Fruit fly (Drosophila melanogaster): ENCODE measurements around the gene pst.

The pst gene

DNA sequence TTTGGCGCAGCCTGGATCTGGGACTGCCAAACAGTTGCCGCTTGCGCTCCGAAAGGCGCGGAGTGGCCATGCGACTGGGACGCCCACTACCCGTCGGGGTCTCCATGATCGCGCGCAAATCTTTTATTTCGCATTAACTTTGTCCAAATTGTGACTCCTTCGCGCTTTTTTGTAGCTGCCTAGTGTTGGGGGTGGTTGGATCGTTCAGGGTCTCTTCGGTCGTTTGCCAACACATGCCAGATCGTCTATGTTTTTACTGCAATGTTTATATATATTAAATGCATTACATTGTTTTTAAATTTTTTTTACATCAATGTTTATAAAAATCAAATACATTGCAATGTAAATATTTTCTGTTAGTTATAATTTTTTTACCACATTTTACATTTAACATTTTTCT is 21.3 kb downstream of the pst start (continued):
- TF ChIP-seq MESR4 (GFP tag; optimal IDR thresholded peaks at IDR 0.05) (peak; percentile 44), sens (GFP tag) (no peak), Ssrp (tag; optimal IDR thresholded peaks at IDR 0.05) (no peak), Sox100B (GFP tag; optimal IDR thresholded peaks at IDR 0.05) (no peak), ato (GFP tag; IDR thresholded peaks at IDR 0.05; ENCODE audit: partially characterized antibody) (no peak), ci (GFP tag; IDR thresholded peaks at IDR 0.05) (0 out of 3 replicates have a peak, but pooled peaks have one; percentile 20), CG4328 (GFP tag; optimal IDR thresholded peaks at IDR 0.05) (no peak), CG2120 (GFP tag; optimal IDR thresholded peaks at IDR 0.05) (peak; percentile 38), MTF-1 (GFP tag; optimal IDR thresholded peaks at IDR 0.05; ENCODE audit: borderline replicate concordance) (no peak), CG5953 (GFP tag; IDR thresholded peaks at IDR 0.05) (no peak), CG14050 (GFP tag; IDR thresholded peaks at IDR 0.05) (no peak), Ravus (GFP tag; IDR thresholded peaks at IDR 0.05) (no peak), Dip2 (GFP tag; IDR thresholded peaks at IDR 0.05) (no peak), Taf1 (GFP tag; IDR thresholded peaks at IDR 0.05) (no peak), Dbx (GFP tag; IDR thresholded peaks at IDR 0.05) (no peak), bowl (GFP tag; IDR thresholded peaks at IDR 0.05) (peak; percentile 11; the same call in 1 of the 2 replicates), E2f2 (GFP tag; IDR thresholded peaks at IDR 0.05) (peak; percentile 46; the same call in 1 of the 2 replicates), CG17328 (GFP tag; IDR thresholded peaks at IDR 0.05) (no peak), CG13287 (GFP tag; IDR thresholded peaks at IDR 0.05; ENCODE audit: partially characterized antibody) (peak; percentile 11; the same call in 1 of the 2 replicates), CG18619 (GFP tag; optimal IDR thresholded peaks at IDR 0.05) (no peak), CG4617 (GFP tag; optimal IDR thresholded peaks at IDR 0.05; ENCODE audit: borderline replicate concordance) (peak; percentile 33), Scr (GFP tag; IDR thresholded peaks at IDR 0.05; ENCODE audit: partially characterized antibody) (0 out of 2 replicates have a peak, but pooled peaks have one; percentile 13), Dip3 (GFP tag; optimal IDR thresholded peaks at IDR 0.05) (no peak), CG1792 (GFP tag; optimal IDR thresholded peaks at IDR 0.05) (no peak), Lim3 (GFP tag; IDR thresholded peaks at IDR 0.05) (no peak), caup (GFP tag; optimal IDR thresholded peaks at IDR 0.05; ENCODE audit: severe bottlenecking) (no peak), Mes4 (GFP tag; optimal IDR thresholded peaks at IDR 0.05) (no peak), bigmax (GFP tag; optimal IDR thresholded peaks at IDR 0.05) (no peak), Tbp (GFP tag; optimal IDR thresholded peaks at IDR 0.05) (no peak), CG8359 (GFP tag; optimal IDR thresholded peaks at IDR 0.05; ENCODE audit: borderline replicate concordance) (no peak), CG30020 (tag; optimal IDR thresholded peaks at IDR 0.05) (no peak), grau (tag; optimal IDR thresholded peaks at IDR 0.05) (no peak), HmgD (GFP tag; optimal IDR thresholded peaks at IDR 0.05) (no peak), Dp (GFP tag; optimal IDR thresholded peaks at IDR 0.05) (no peak), nau (GFP tag; optimal IDR thresholded peaks at IDR 0.05) (no peak), wek (GFP tag; optimal IDR thresholded peaks at IDR 0.05) (no peak), wdn (GFP tag; IDR thresholded peaks at IDR 0.05) (no peak), en (GFP tag; optimal IDR thresholded peaks at IDR 0.05) (no peak), Dad (GFP tag; optimal IDR thresholded peaks at IDR 0.05) (no peak), vvl (GFP tag; IDR thresholded peaks at IDR 0.05) (0 out of 2 replicates have a peak, but pooled peaks have one; percentile 18), Hand (GFP tag; optimal IDR thresholded peaks at IDR 0.05) (no peak), Hr3 (GFP tag; optimal IDR thresholded peaks at IDR 0.05) (no peak), CG30403 (GFP tag; optimal IDR thresholded peaks at IDR 0.05) (no peak), gem (tag; optimal IDR thresholded peaks at IDR 0.05) (no peak), CG3163 (GFP tag; optimal IDR thresholded peaks at IDR 0.05) (no peak), stwl (tag; optimal IDR thresholded peaks at IDR 0.05) (peak; percentile 36), CG17361 (GFP tag; IDR thresholded peaks at IDR 0.05) (no peak), jigr1 (GFP tag; IDR thresholded peaks at IDR 0.05) (no peak), chn (GFP tag; optimal IDR thresholded peaks at IDR 0.05) (no peak), CG16813 (GFP tag; IDR thresholded peaks at IDR 0.05; ENCODE audit: partially characterized antibody) (no peak), sd (tag; optimal IDR thresholded peaks at IDR 0.05) (no peak)

Measured in whole organism, embryonic.